Worm (Caenorhabditis elegans) whole organism, young adult: ENCODE results near the gene F28B1.2.

Experiments used
- B0261.1 ChIP-seq: sonication (generic microtip); optimal IDR thresholded peaks from 2 replicates; lab custom pipeline; 2016; ENCODE audit warnings: mild to moderate bottlenecking, missing genetic modification characterization, moderate library complexity, missing compliant biosample characterization
- F33H1.4 ChIP-seq: fragments of 200-800 bp; sonication (Bioruptor generic); IDR thresholded peaks from 2 replicates; pipeline ENCODE4 v1.3.6; 2022; ENCODE audit warnings: missing genetic modification reagents, missing genetic modification characterization, missing compliant biosample characterization
- F39B2.1 ChIP-seq: fragments of 200-800 bp; sonication (Bioruptor generic); IDR thresholded peaks from 2 replicates; pipeline ENCODE4 v1.3.6; 2022; ENCODE audit warnings: missing genetic modification reagents, missing genetic modification characterization, missing compliant biosample characterization
- F55B11.4 ChIP-seq: sonication (generic microtip); optimal IDR thresholded peaks from 2 replicates; lab custom pipeline; 2016; ENCODE audit warnings: missing compliant biosample characterization, missing genetic modification characterization, borderline replicate concordance; ENCODE audit not compliant: insufficient read depth
- Y53F4B.3 ChIP-seq: fragments of 200-800 bp; sonication (Bioruptor generic); IDR thresholded peaks from 2 replicates; pipeline ENCODE4 v1.3.6; 2022; ENCODE audit warnings: missing genetic modification reagents, missing genetic modification characterization, missing compliant biosample characterization
- Y79H2A.3 ChIP-seq: fragments of 200-800 bp; sonication (Bioruptor generic); conservative IDR thresholded peaks from 2 replicates; pipeline ENCODE4 v1.3.6; 2022; ENCODE audit warnings: missing genetic modification reagents, missing genetic modification characterization, missing compliant biosample characterization
- Y95B8A.8 ChIP-seq: fragments of 200-800 bp; sonication (Bioruptor generic); IDR thresholded peaks from 2 replicates; pipeline ENCODE4 v1.3.6; 2022; ENCODE audit warnings: missing genetic modification reagents, missing genetic modification characterization, missing compliant biosample characterization
- ZK185.1 ChIP-seq: sonication (generic microtip); optimal IDR thresholded peaks from 2 replicates; lab custom pipeline; 2016; ENCODE audit warnings: mild to moderate bottlenecking, missing genetic modification characterization, missing compliant biosample characterization; ENCODE audit not compliant: poor library complexity, severe bottlenecking
- atf-7 ChIP-seq: sonication (generic microtip); optimal IDR thresholded peaks from 2 replicates; lab custom pipeline; 2017; ENCODE audit warnings: mild to moderate bottlenecking, missing genetic modification characterization, missing compliant biosample characterization
- attf-6 ChIP-seq: fragments of 200-800 bp; sonication (Bioruptor generic); IDR thresholded peaks from 2 replicates; pipeline ENCODE4 v1.3.6; 2022; ENCODE audit warnings: missing genetic modification reagents, missing genetic modification characterization, missing compliant biosample characterization
- bed-1 ChIP-seq: fragments of 200-800 bp; sonication (Bioruptor generic); IDR thresholded peaks from 2 replicates; pipeline ENCODE4 v1.3.6; 2022; ENCODE audit warnings: missing genetic modification reagents, missing genetic modification characterization, missing compliant biosample characterization
- bed-2 ChIP-seq: fragments of 200-800 bp; sonication (Bioruptor generic); IDR thresholded peaks from 2 replicates; pipeline ENCODE4 v1.3.6; 2022; ENCODE audit warnings: missing genetic modification reagents, missing genetic modification characterization, missing compliant biosample characterization
- cebp-2 ChIP-seq: fragments of 200-800 bp; sonication (Bioruptor generic); IDR thresholded peaks from 2 replicates; pipeline ENCODE4 v1.3.6; 2022; ENCODE audit warnings: missing genetic modification characterization, missing compliant biosample characterization
- ceh-100 ChIP-seq: fragments of 200-800 bp; sonication (Bioruptor generic); IDR thresholded peaks from 2 replicates; pipeline ENCODE4 v1.3.6; 2022; ENCODE audit warnings: missing genetic modification reagents, missing genetic modification characterization, missing compliant biosample characterization
- ceh-27 ChIP-seq: fragments of 200-800 bp; sonication (Bioruptor generic); optimal IDR thresholded peaks from 2 replicates; lab custom pipeline; 2018; ENCODE audit warnings: mild to moderate bottlenecking, missing genetic modification characterization, moderate library complexity, missing compliant biosample characterization
- ceh-91 ChIP-seq: fragments of 200-800 bp; sonication (Bioruptor generic); IDR thresholded peaks from 2 replicates; pipeline ENCODE4 v1.3.6; 2022; ENCODE audit warnings: missing genetic modification reagents, missing genetic modification characterization, missing compliant biosample characterization
- dpl-1 ChIP-seq: fragments of 150-350 bp; optimal IDR thresholded peaks from 2 replicates; lab custom pipeline; 2014; ENCODE audit warnings: missing biosample characterization, missing genetic modification reagents, missing genetic modification characterization
- egl-18 ChIP-seq: fragments of 200-800 bp; sonication (Bioruptor generic); IDR thresholded peaks from 2 replicates; pipeline ENCODE4 v1.3.6; 2022; ENCODE audit warnings: missing genetic modification reagents, missing genetic modification characterization, missing compliant biosample characterization
- gei-17 ChIP-seq: fragments of 200-800 bp; sonication (Bioruptor generic); optimal IDR thresholded peaks from 2 replicates; lab custom pipeline; 2018; ENCODE audit warnings: mild to moderate bottlenecking, missing genetic modification characterization, missing compliant biosample characterization
- him-1 ChIP-seq: sonication (generic microtip); optimal IDR thresholded peaks from 2 replicates; lab custom pipeline; 2016; ENCODE audit warnings: missing genotype, missing genetic modification reagents, missing genetic modification characterization, missing compliant biosample characterization
- hmg-1.2 ChIP-seq: fragments of 200-800 bp; sonication (Bioruptor generic); IDR thresholded peaks from 2 replicates; pipeline ENCODE4 v1.3.6; 2022; ENCODE audit warnings: missing genetic modification reagents, missing genetic modification characterization, missing compliant biosample characterization
- lin-54 ChIP-seq: fragments of 200-800 bp; sonication (Bioruptor generic); optimal IDR thresholded peaks from 2 replicates; lab custom pipeline; 2018; ENCODE audit warnings: mild to moderate bottlenecking, missing genetic modification characterization, missing compliant biosample characterization
- madf-6 ChIP-seq: fragments of 200-800 bp; sonication (Bioruptor generic); IDR thresholded peaks from 2 replicates; pipeline ENCODE4 v1.3.6; 2022; ENCODE audit warnings: missing genetic modification reagents, missing genetic modification characterization, missing compliant biosample characterization
- nfya-2 ChIP-seq: fragments of 200-800 bp; sonication (Bioruptor generic); IDR thresholded peaks from 2 replicates; pipeline ENCODE4 v1.3.6; 2022; ENCODE audit warnings: missing genetic modification reagents, missing genetic modification characterization, missing compliant biosample characterization
- nhr-27 ChIP-seq: fragments of 200-800 bp; sonication (Bioruptor generic); optimal IDR thresholded peaks from 2 replicates; lab custom pipeline; 2018; ENCODE audit warnings: mild to moderate bottlenecking, missing genetic modification characterization, moderate library complexity, missing compliant biosample characterization
- nhr-80 ChIP-seq: sonication (generic microtip); optimal IDR thresholded peaks from 2 replicates; lab custom pipeline; 2016; ENCODE audit warnings: missing genetic modification characterization, missing compliant biosample characterization
- pha-4 ChIP-seq: fragments of 150-350 bp; sonication (generic microtip); optimal IDR thresholded peaks from 2 replicates; lab custom pipeline; 2014; ENCODE audit warnings: missing biosample characterization, missing genetic modification reagents, missing genetic modification characterization
- rec-8 ChIP-seq, 2 experiments: sonication (generic microtip); optimal IDR thresholded peaks; 2 replicates each; lab custom pipeline; 2016; ENCODE audit warnings: mild to moderate bottlenecking in 2 of 2, missing genetic modification characterization in 2 of 2, missing genetic modification reagents in 2 of 2, missing genotype in 2 of 2, missing biosample characterization in 1 of 2, missing compliant biosample characterization in 1 of 2, moderate library complexity in 1 of 2
- sdz-38 ChIP-seq: sonication (generic microtip); optimal IDR thresholded peaks from 2 replicates; lab custom pipeline; 2016; ENCODE audit warnings: missing genotype, missing genetic modification characterization, missing compliant biosample characterization
- snpc-1.1 ChIP-seq: sonication (generic microtip); optimal IDR thresholded peaks from 2 replicates; lab custom pipeline; 2017; ENCODE audit warnings: missing genetic modification characterization, mild to moderate bottlenecking, missing compliant biosample characterization, antibody characterized with exemption, moderate library complexity, missing genotype, missing genetic modification reagents; ENCODE audit not compliant: insufficient read depth
- snpc-3.4 ChIP-seq: sonication (generic microtip); optimal IDR thresholded peaks from 2 replicates; lab custom pipeline; 2017; ENCODE audit warnings: missing genetic modification characterization, mild to moderate bottlenecking, missing compliant biosample characterization, antibody characterized with exemption, moderate library complexity, missing genotype, missing genetic modification reagents
- snpc-4 ChIP-seq, 5 experiments: fragments of 150-350 bp in 1 of 5; sonication (generic microtip) in 4 of 5; optimal IDR thresholded peaks; 2 replicates each; lab custom pipeline; 2014 to 2018; ENCODE audit warnings: missing genetic modification characterization in 5 of 5, missing biosample characterization in 3 of 5, antibody characterized with exemption in 2 of 5, mild to moderate bottlenecking in 2 of 5, missing compliant biosample characterization in 2 of 5, missing genotype in 2 of 5, moderate library complexity in 2 of 5, missing genetic modification reagents in 1 of 5
- somi-1 ChIP-seq: fragments of 200-800 bp; sonication (Bioruptor generic); optimal IDR thresholded peaks from 2 replicates; lab custom pipeline; 2018; ENCODE audit warnings: mild to moderate bottlenecking, missing genetic modification characterization, missing compliant biosample characterization
- unc-130 ChIP-seq: sonication (generic microtip); optimal IDR thresholded peaks from 2 replicates; lab custom pipeline; 2016; ENCODE audit warnings: missing genetic modification reagents, missing genetic modification characterization, missing compliant biosample characterization
- unc-62 ChIP-seq: fragments of 150-350 bp; optimal IDR thresholded peaks from 2 replicates; lab custom pipeline; 2014; ENCODE audit warnings: missing biosample characterization, missing genetic modification reagents, missing genetic modification characterization
- zim-3 ChIP-seq: sonication (generic microtip); optimal IDR thresholded peaks from 2 replicates; lab custom pipeline; 2017; ENCODE audit warnings: mild to moderate bottlenecking, missing genetic modification characterization, moderate library complexity, missing compliant biosample characterization
- ztf-22 ChIP-seq: fragments of 200-800 bp; sonication (Bioruptor generic); optimal IDR thresholded peaks from 2 replicates; lab custom pipeline; 2018; ENCODE audit warnings: mild to moderate bottlenecking, missing genetic modification characterization, moderate library complexity, missing compliant biosample characterization

Gene F28B1.2

ce11 chrV:17089931-17090429 is 45.4 kb downstream of the F28B1.2 start, which contains the start of gene srh-237:
TSS of gene srh-237 (plus strand) at chrV:17090379.
- TF ChIP-seq nhr-27 (tag; lab: Kevin White, UChicago) (no peak), nhr-80 (tag; lab: Kevin White, UChicago) (peak; percentile 67), snpc-4 (GFP tag; optimal IDR thresholded peaks at IDR 0.05; lab: Kevin White, UChicago) (no peak), snpc-4 (tag; optimal IDR thresholded peaks at IDR 0.05; lab: Kevin White, UChicago) (peak in 1 of 4 experiments; percentile 25)

ce11 chrV:17092262-17092661 is 47.7 kb downstream of the F28B1.2 start, which contains the start of gene ZK218.1:
TSS of gene ZK218.1 (plus strand) at chrV:17092562.
- TF ChIP-seq ceh-100 (GFP tag; lab: Robert Waterston, UW) (no peak), nfya-2 (no peak), him-1 (tag; lab: Kevin White, UChicago) (no peak), dpl-1 (no peak), madf-6 (GFP tag; lab: Robert Waterston, UW) (no peak), lin-54 (GFP tag; lab: Kevin White, UChicago) (no peak), somi-1 (GFP tag; lab: Kevin White, UChicago) (no peak), Y53F4B.3 (no peak), B0261.1 (tag; lab: Kevin White, UChicago) (no peak), bed-1 (GFP tag; lab: Robert Waterston, UW) (no peak), ceh-27 (GFP tag; lab: Kevin White, UChicago) (no peak), pha-4 (tag; lab: Kevin White, UChicago) (no peak), atf-7 (no peak), unc-62 (GFP tag; lab: Kevin White, UChicago) (no peak), rec-8 (tag; optimal IDR thresholded peaks at IDR 0.05; lab: Kevin White, UChicago) (no peak), hmg-1.2 (no peak), zim-3 (tag; lab: Kevin White, UChicago) (no peak), gei-17 (no peak)

- TF ChIP-seq ztf-22 (GFP tag; lab: Kevin White, UChicago) (no peak), Y95B8A.8 (GFP tag; lab: Robert Waterston, UW) (no peak), hmg-1.2 (peak; percentile 23; the same call in 1 of the 2 replicates), snpc-4 (GFP tag; optimal IDR thresholded peaks at IDR 0.05; lab: Kevin White, UChicago) (no peak), snpc-4 (tag; optimal IDR thresholded peaks at IDR 0.05; lab: Kevin White, UChicago) (peak in 2 of 4 experiments; percentile 62 to 71), snpc-1.1 (peak; percentile 27)
- TF ChIP-seq, all 124 proteins: peak for 3
These were observed 50.0 kb downstream of the F28B1.2 start for ce11 chrV:17094568-17094967.

- no peak for TF ChIP-seq unc-130
- no peak for TF ChIP-seq Y79H2A.3 (GFP tag; lab: Robert Waterston, UW)
- no peak for TF ChIP-seq F55B11.4 (tag; lab: Kevin White, UChicago)
- TF ChIP-seq attf-6 (GFP tag; lab: Robert Waterston, UW): no peak
- TF ChIP-seq F39B2.1 (GFP tag; lab: Robert Waterston, UW): no peak
- TF ChIP-seq cebp-2 (GFP tag; lab: Robert Waterston, UW): no peak
- no peak for TF ChIP-seq bed-2 (GFP tag; lab: Robert Waterston, UW)
- TF ChIP-seq ZK185.1: no peak
- TF ChIP-seq egl-18 (GFP tag; lab: Robert Waterston, UW): no peak
- no peak for TF ChIP-seq snpc-3.4 (tag; lab: Kevin White, UChicago)
- no peak for TF ChIP-seq F33H1.4 (GFP tag; lab: Robert Waterston, UW)
- no peak for TF ChIP-seq atf-7
- no peak for TF ChIP-seq ceh-91 (GFP tag; lab: Robert Waterston, UW)
- TF ChIP-seq sdz-38 (tag; lab: Kevin White, UChicago): no peak
These were observed 54.1 kb downstream of the F28B1.2 start, which contains the start of the genes ZK218.3 and ZK218.4 for ce11 chrV:17098669-17099068. TSS of gene ZK218.3 (minus strand) at chrV:17098769. TSS of gene ZK218.4 (plus strand) at chrV:17098854.
